Fruit fly (Drosophila melanogaster) whole organism, embryonic: ENCODE data around the gene Acp1.

Experiments used
- Antp ChIP-seq: fragments of 200-800 bp; sonication (Bioruptor generic); optimal IDR thresholded peaks from 3 replicates; lab custom pipeline; 2016; ENCODE audit warnings: missing biosample characterization, missing genetic modification characterization
- B-H1 ChIP-seq: fragments of 200-800 bp; sonication (Bioruptor generic); IDR thresholded peaks from 3 replicates; pipeline ENCODE4 v1.3.6; 2022; ENCODE audit warnings: missing biosample characterization, missing genetic modification characterization
- CG10321 ChIP-seq: fragments of 200-800 bp; sonication (Bioruptor generic); IDR thresholded peaks from 2 replicates; pipeline ENCODE4 v1.3.6; 2022; ENCODE audit warnings: missing biosample characterization, missing genetic modification characterization
- CG10462 ChIP-seq: fragments of 200-800 bp; sonication (Bioruptor generic); optimal IDR thresholded peaks from 2 replicates; lab custom pipeline; 2016; ENCODE audit warnings: missing biosample characterization, missing genetic modification characterization
- CG10654 ChIP-seq: fragments of 200-800 bp; sonication (Bioruptor generic); optimal IDR thresholded peaks from 2 replicates; lab custom pipeline; 2016; ENCODE audit warnings: missing biosample characterization, missing genetic modification characterization
- CG1603 ChIP-seq: fragments of 200-800 bp; sonication (Bioruptor generic); optimal IDR thresholded peaks from 2 replicates; lab custom pipeline; 2019; ENCODE audit warnings: missing biosample characterization, mild to moderate bottlenecking, missing genetic modification characterization, moderate library complexity
- CG16813 ChIP-seq: fragments of 200-800 bp; sonication (Bioruptor generic); IDR thresholded peaks from 3 replicates; pipeline ENCODE4 v1.3.6; 2022; ENCODE audit warnings: missing biosample characterization, missing genetic modification characterization; ENCODE audit not compliant: partially characterized antibody
- CG16815 ChIP-seq: fragments of 200-800 bp; sonication (Bioruptor generic); optimal IDR thresholded peaks from 3 replicates; lab custom pipeline; 2017; ENCODE audit warnings: missing biosample characterization, mild to moderate bottlenecking, missing genetic modification characterization
- CG18476 ChIP-seq: fragments of 200-800 bp; sonication (Bioruptor generic); optimal IDR thresholded peaks from 2 replicates; lab custom pipeline; 2016; ENCODE audit warnings: missing biosample characterization, mild to moderate bottlenecking, missing genetic modification characterization
- CG18599 ChIP-seq: fragments of 200-800 bp; sonication (Bioruptor generic); optimal IDR thresholded peaks from 3 replicates; lab custom pipeline; 2017; ENCODE audit warnings: missing biosample characterization, missing genetic modification characterization, mild to moderate bottlenecking, moderate library complexity, missing genetic modification reagents
- CG18619 ChIP-seq: fragments of 200-800 bp; sonication (Bioruptor generic); optimal IDR thresholded peaks from 3 replicates; lab custom pipeline; 2017; ENCODE audit warnings: missing biosample characterization, mild to moderate bottlenecking, missing genetic modification characterization
- CG2120 ChIP-seq: fragments of 200-800 bp; sonication (Bioruptor generic); optimal IDR thresholded peaks from 3 replicates; lab custom pipeline; 2016; ENCODE audit warnings: missing biosample characterization, missing genetic modification characterization
- CG30431 ChIP-seq: fragments of 200-800 bp; sonication (Bioruptor generic); optimal IDR thresholded peaks from 2 replicates; lab custom pipeline; 2017; ENCODE audit warnings: missing biosample characterization, missing genetic modification characterization
- CG32767 ChIP-seq: fragments of 200-800 bp; sonication (Bioruptor generic); IDR thresholded peaks from 2 replicates; pipeline ENCODE4 v1.3.6; 2022; ENCODE audit warnings: missing biosample characterization, missing genetic modification characterization
- CG3407 ChIP-seq: fragments of 200-800 bp; sonication (Bioruptor generic); optimal IDR thresholded peaks from 2 replicates; lab custom pipeline; 2018; ENCODE audit warnings: missing biosample characterization, mild to moderate bottlenecking, missing genetic modification characterization
- CG34224 ChIP-seq: fragments of 200-800 bp; sonication (Bioruptor generic); IDR thresholded peaks from 3 replicates; pipeline ENCODE4 v1.3.6; 2022; ENCODE audit warnings: missing biosample characterization, missing genetic modification characterization; ENCODE audit not compliant: partially characterized antibody
- CG4282 ChIP-seq: fragments of 200-800 bp; sonication (Bioruptor generic); optimal IDR thresholded peaks from 2 replicates; lab custom pipeline; 2016; ENCODE audit warnings: missing biosample characterization, missing genetic modification characterization
- CG5180 ChIP-seq: fragments of 200-800 bp; sonication (Bioruptor generic); optimal IDR thresholded peaks from 3 replicates; lab custom pipeline; 2017; ENCODE audit warnings: missing biosample characterization, missing genetic modification characterization, mild to moderate bottlenecking, moderate library complexity, missing genetic modification reagents
- CG6765 ChIP-seq: fragments of 200-800 bp; sonication (Bioruptor generic); optimal IDR thresholded peaks from 3 replicates; lab custom pipeline; 2017; ENCODE audit warnings: missing biosample characterization, mild to moderate bottlenecking, missing genetic modification characterization
- CG7987 ChIP-seq: fragments of 200-800 bp; sonication (Bioruptor generic); optimal IDR thresholded peaks from 2 replicates; lab custom pipeline; 2018; ENCODE audit warnings: missing biosample characterization, mild to moderate bottlenecking, missing genetic modification characterization, moderate library complexity
- CG8388 ChIP-seq: fragments of 200-800 bp; sonication (Bioruptor generic); optimal IDR thresholded peaks from 2 replicates; lab custom pipeline; 2019; ENCODE audit warnings: missing biosample characterization, mild to moderate bottlenecking, missing genetic modification characterization, moderate library complexity
- CG9437 ChIP-seq: fragments of 200-800 bp; sonication (Bioruptor generic); optimal IDR thresholded peaks from 2 replicates; lab custom pipeline; 2018; ENCODE audit warnings: missing biosample characterization, mild to moderate bottlenecking, missing genetic modification characterization
- Camta ChIP-seq: fragments of 200-800 bp; sonication (Bioruptor generic); optimal IDR thresholded peaks from 2 replicates; lab custom pipeline; 2016; ENCODE audit warnings: missing biosample characterization, missing genetic modification characterization
- Doc2 ChIP-seq: fragments of 200-800 bp; sonication (Bioruptor generic); IDR thresholded peaks from 2 replicates; pipeline ENCODE4 v1.3.6; 2022; ENCODE audit warnings: missing biosample characterization, missing genetic modification characterization
- Dp ChIP-seq: fragments of 200-800 bp; sonication (Bioruptor generic); optimal IDR thresholded peaks from 2 replicates; lab custom pipeline; 2018; ENCODE audit warnings: missing biosample characterization, mild to moderate bottlenecking, missing genetic modification characterization, moderate library complexity
- GATAe ChIP-seq: fragments of 200-800 bp; sonication (Bioruptor generic); conservative IDR thresholded peaks from 2 replicates; pipeline ENCODE4 v1.3.6; 2022; ENCODE audit warnings: missing biosample characterization, missing genetic modification characterization
- Gsc ChIP-seq: fragments of 200-800 bp; sonication (Bioruptor generic); IDR thresholded peaks from 2 replicates; pipeline ENCODE4 v1.3.6; 2022; ENCODE audit warnings: missing biosample characterization, missing genetic modification characterization
- NK7.1 ChIP-seq: fragments of 200-800 bp; sonication (Bioruptor generic); optimal IDR thresholded peaks from 3 replicates; lab custom pipeline; 2016; ENCODE audit warnings: missing biosample characterization, missing genetic modification characterization
- Usf ChIP-seq: fragments of 200-800 bp; sonication (Bioruptor generic); optimal IDR thresholded peaks from 2 replicates; lab custom pipeline; 2017; ENCODE audit warnings: missing genotype, missing biosample characterization, missing genetic modification characterization
- aop ChIP-seq: fragments of 200-800 bp; sonication (Bioruptor generic); IDR thresholded peaks from 2 replicates; pipeline ENCODE4 v1.3.6; 2022; ENCODE audit warnings: missing biosample characterization, missing genetic modification characterization
- ara ChIP-seq: fragments of 200-800 bp; sonication (Bioruptor generic); IDR thresholded peaks from 2 replicates; pipeline ENCODE4 v1.3.6; 2022; ENCODE audit warnings: missing biosample characterization, missing genetic modification characterization
- bbx ChIP-seq: fragments of 200-800 bp; sonication (Bioruptor generic); IDR thresholded peaks from 2 replicates; pipeline ENCODE4 v1.3.6; 2022; ENCODE audit warnings: missing biosample characterization, missing genetic modification characterization; ENCODE audit not compliant: partially characterized antibody
- br ChIP-seq: fragments of >200 bp; optimal IDR thresholded peaks from 2 replicates; lab custom pipeline; 2017
- cg ChIP-seq: fragments of 200-800 bp; sonication (Bioruptor generic); optimal IDR thresholded peaks from 3 replicates; lab custom pipeline; 2019; ENCODE audit warnings: missing biosample characterization, mild to moderate bottlenecking, missing genetic modification characterization, moderate library complexity
- dpn ChIP-seq, 2 experiments: fragments of 200-800 bp; sonication (Bioruptor generic); optimal IDR thresholded peaks; 3 replicates each; lab custom pipeline; 2016; ENCODE audit warnings: missing biosample characterization in 2 of 2, missing genetic modification characterization in 2 of 2
- fd96Cb ChIP-seq: fragments of 200-800 bp; sonication (Bioruptor generic); optimal IDR thresholded peaks from 2 replicates; lab custom pipeline; 2018; ENCODE audit warnings: missing biosample characterization, mild to moderate bottlenecking, missing genetic modification characterization, moderate library complexity
- gcm ChIP-seq: fragments of 200-800 bp; sonication (Bioruptor generic); optimal IDR thresholded peaks from 2 replicates; lab custom pipeline; 2019; ENCODE audit warnings: missing biosample characterization, mild to moderate bottlenecking, missing genetic modification characterization, moderate library complexity
- gem ChIP-seq: fragments of 200-800 bp; sonication (Bioruptor generic); optimal IDR thresholded peaks from 2 replicates; lab custom pipeline; 2019; ENCODE audit warnings: missing biosample characterization, mild to moderate bottlenecking, missing genetic modification characterization, moderate library complexity
- grn ChIP-seq: fragments of 200-800 bp; sonication (Bioruptor generic); optimal IDR thresholded peaks from 3 replicates; lab custom pipeline; 2017; ENCODE audit warnings: missing biosample characterization, missing genetic modification characterization
- gro ChIP-seq: fragments of 200-800 bp; sonication (Bioruptor generic); optimal IDR thresholded peaks from 2 replicates; lab custom pipeline; 2016; ENCODE audit warnings: missing biosample characterization, missing genetic modification characterization
- gt ChIP-seq: fragments of 200-800 bp; sonication (Bioruptor generic); IDR thresholded peaks from 2 replicates; pipeline ENCODE4 v1.3.6; 2022; ENCODE audit warnings: missing biosample characterization, missing genetic modification characterization
- kni ChIP-seq: fragments of 200-800 bp; sonication (Bioruptor generic); optimal IDR thresholded peaks from 3 replicates; lab custom pipeline; 2017; ENCODE audit warnings: mild to moderate bottlenecking, missing biosample characterization, missing genetic modification reagents, missing genetic modification characterization
- lbe ChIP-seq: fragments of 200-800 bp; sonication (Bioruptor generic); optimal IDR thresholded peaks from 2 replicates; lab custom pipeline; 2016; ENCODE audit warnings: missing biosample characterization, mild to moderate bottlenecking, missing genetic modification characterization
- maf-S ChIP-seq: fragments of 200-800 bp; sonication (Bioruptor generic); optimal IDR thresholded peaks from 2 replicates; lab custom pipeline; 2016; ENCODE audit warnings: missing biosample characterization, missing genetic modification characterization
- sima ChIP-seq: fragments of 200-800 bp; sonication (Bioruptor generic); optimal IDR thresholded peaks from 2 replicates; lab custom pipeline; 2016; ENCODE audit warnings: missing biosample characterization, missing genetic modification characterization
- sob ChIP-seq: fragments of 200-800 bp; sonication (Bioruptor generic); IDR thresholded peaks from 2 replicates; pipeline ENCODE4 v1.3.6; 2022; ENCODE audit warnings: missing biosample characterization, missing genetic modification characterization
- tio ChIP-seq: fragments of 200-800 bp; sonication (Bioruptor generic); optimal IDR thresholded peaks from 2 replicates; lab custom pipeline; 2017; ENCODE audit warnings: missing biosample characterization, missing genetic modification characterization, inconsistent platforms
- trh ChIP-seq: fragments of 200-800 bp; sonication (Bioruptor generic); optimal IDR thresholded peaks from 2 replicates; lab custom pipeline; 2016; ENCODE audit warnings: missing biosample characterization, missing genetic modification characterization
- vvl ChIP-seq: fragments of 200-800 bp; sonication (Bioruptor generic); IDR thresholded peaks from 2 replicates; pipeline ENCODE4 v1.3.6; 2022; ENCODE audit warnings: missing biosample characterization, missing genetic modification characterization

The Acp1 gene

DNA sequence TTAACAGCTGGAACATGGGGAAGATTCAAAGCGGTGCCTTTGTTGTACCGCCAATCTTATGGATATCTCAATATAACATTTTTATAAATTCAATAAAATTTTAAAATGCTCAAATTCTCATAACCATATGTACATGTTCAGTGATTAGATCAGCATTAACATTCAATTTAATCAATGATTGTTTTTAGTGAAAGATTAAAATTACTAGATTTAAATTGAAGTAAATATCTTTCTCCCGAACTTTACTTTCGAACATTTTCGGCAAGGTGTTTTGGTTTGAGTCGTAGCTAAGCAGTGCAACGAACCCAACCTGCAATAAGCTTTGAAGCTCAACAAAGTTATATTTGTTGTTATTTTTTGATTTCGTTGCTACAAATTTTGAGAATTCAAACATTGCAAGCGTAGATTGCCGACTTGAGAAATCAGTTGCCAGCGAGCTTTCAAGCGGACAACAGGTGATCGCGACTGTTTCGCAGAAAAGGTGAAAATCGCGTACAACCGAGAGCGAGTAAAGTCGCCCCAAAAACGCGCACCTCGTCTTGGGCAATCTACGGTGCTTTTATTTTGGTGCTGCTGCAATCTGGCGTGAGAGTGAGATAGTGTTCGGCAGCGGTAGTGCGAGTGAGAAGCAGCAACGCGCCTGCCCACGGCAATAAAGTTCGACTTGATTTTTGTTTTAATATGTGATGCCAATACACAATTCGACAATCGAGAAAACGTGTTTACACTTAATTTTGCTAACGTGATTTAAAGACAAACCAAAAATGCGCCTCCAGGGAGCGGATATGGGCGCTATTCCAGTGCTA is 38.8 kb downstream of the Acp1 start, which contains the start of gene Tep3 (continued):
- TF ChIP-seq gem (tag; lab: Kevin White, UChicago) (peak; percentile 53), br (lab: Kevin White, UChicago) (no peak), CG30431 (GFP tag; lab: Kevin White, UChicago) (no peak), GATAe (GFP tag; lab: Robert Waterston, UW) (no peak), gro (no peak), ara (no peak), cg (GFP tag; lab: Kevin White, UChicago) (no peak), CG18476 (no peak), CG18619 (GFP tag; lab: Kevin White, UChicago) (peak; percentile 7), maf-S (peak; percentile 10), CG2120 (peak; percentile 74)

- TF ChIP-seq CG6765 (GFP tag; lab: Kevin White, UChicago): no peak
- TF ChIP-seq B-H1 (GFP tag; lab: Robert Waterston, UW): no peak
- no peak for TF ChIP-seq Antp (GFP tag; lab: Kevin White, UChicago)
- no peak for TF ChIP-seq CG1603
- TF ChIP-seq Camta: no peak
- TF ChIP-seq gt: no peak
- no peak for TF ChIP-seq CG10654
- no peak for TF ChIP-seq Doc2
- no peak for TF ChIP-seq CG5180 (GFP tag; lab: Kevin White, UChicago)
- no peak for TF ChIP-seq NK7.1 (GFP tag; lab: Kevin White, UChicago)
- TF ChIP-seq lbe (GFP tag; lab: Kevin White, UChicago): no peak
- no peak for TF ChIP-seq kni (GFP tag; lab: Kevin White, UChicago)
- TF ChIP-seq CG34224 (GFP tag; lab: Robert Waterston, UW): 0 out of 3 replicates have a peak, but pooled peaks have one; percentile 11
- no peak for TF ChIP-seq CG32767
- no peak for TF ChIP-seq CG8388 (GFP tag; lab: Kevin White, UChicago)
- TF ChIP-seq CG3407: no peak
- no peak for TF ChIP-seq CG4282
- TF ChIP-seq CG18599 (GFP tag; lab: Kevin White, UChicago): no peak
- no peak for TF ChIP-seq Usf (GFP tag; lab: Kevin White, UChicago)
- no peak for TF ChIP-seq GATAe (GFP tag; lab: Robert Waterston, UW)
- no peak for TF ChIP-seq CG16813 (GFP tag; lab: Robert Waterston, UW)
- TF ChIP-seq sima (GFP tag; lab: Kevin White, UChicago): no peak
- TF ChIP-seq trh (GFP tag; lab: Kevin White, UChicago): no peak
- TF ChIP-seq aop (GFP tag; lab: Robert Waterston, UW): no peak
- TF ChIP-seq CG10462 (GFP tag; lab: Kevin White, UChicago): no peak
- peak; percentile 47 for TF ChIP-seq grn (GFP tag; lab: Kevin White, UChicago)
- TF ChIP-seq CG10321 (GFP tag; lab: Robert Waterston, UW): no peak
- TF ChIP-seq CG16815 (GFP tag; lab: Kevin White, UChicago): no peak
- TF ChIP-seq Gsc (GFP tag; lab: Robert Waterston, UW): no peak
- no peak for TF ChIP-seq dpn (GFP tag; optimal IDR thresholded peaks at IDR 0.05; lab: Kevin White, UChicago)
- TF ChIP-seq Dp: no peak
- no peak for TF ChIP-seq fd96Cb
- TF ChIP-seq bbx (GFP tag; lab: Robert Waterston, UW): peak; percentile 38; the same call in 1 of the 2 replicates
- no peak for TF ChIP-seq CG9437
- no peak for TF ChIP-seq sob (GFP tag; lab: Robert Waterston, UW)
- no peak for TF ChIP-seq CG7987 (GFP tag; lab: Kevin White, UChicago)
- no peak for TF ChIP-seq gcm
- TF ChIP-seq br (lab: Kevin White, UChicago): no peak
- no peak for TF ChIP-seq tio (GFP tag; lab: Kevin White, UChicago)
- TF ChIP-seq vvl: no peak
Observed at dm6 chr2L:7701417-7701816, 39.9 kb downstream of the Acp1 start, which contains the start of gene Tep2. TSS of gene Tep2 (minus strand) at chr2L:7701601.
